Fruit fly (Drosophila melanogaster) whole organism, embryonic: Measurements from ENCODE around the gene CG43678.
A peak's percentile ranks its signal among the peaks of the same experiment; 100 is the strongest.

Source experiments
- Adf1 ChIP-seq: fragments of 200-800 bp; sonication (Bioruptor generic); IDR thresholded peaks from 2 replicates; pipeline ENCODE4 v1.3.6; 2022; ENCODE audit warnings: missing biosample characterization, missing genetic modification characterization
- Asciz ChIP-seq: fragments of 200-800 bp; sonication (Bioruptor generic); optimal IDR thresholded peaks from 2 replicates; lab custom pipeline; 2017; ENCODE audit warnings: missing biosample characterization, mild to moderate bottlenecking, missing genetic modification characterization, missing genetic modification reagents
- Bgb ChIP-seq: fragments of 200-800 bp; sonication (Bioruptor generic); IDR thresholded peaks from 2 replicates; pipeline ENCODE4 v1.3.6; 2022; ENCODE audit warnings: missing biosample characterization, missing genetic modification characterization; ENCODE audit not compliant: partially characterized antibody
- Bteb2 ChIP-seq: fragments of 200-800 bp; sonication (Bioruptor generic); optimal IDR thresholded peaks from 2 replicates; lab custom pipeline; 2016; ENCODE audit warnings: missing biosample characterization, missing genetic modification characterization
- CG10366 ChIP-seq: fragments of 200-800 bp; sonication (Bioruptor generic); IDR thresholded peaks from 2 replicates; pipeline ENCODE4 v1.3.6; 2022; ENCODE audit warnings: missing biosample characterization, missing genetic modification characterization
- CG11504 ChIP-seq: fragments of 200-800 bp; sonication (Bioruptor generic); optimal IDR thresholded peaks from 3 replicates; lab custom pipeline; 2019; ENCODE audit warnings: missing biosample characterization, mild to moderate bottlenecking, missing genetic modification characterization, moderate library complexity
- CG11723 ChIP-seq: fragments of 200-800 bp; sonication (Bioruptor generic); optimal IDR thresholded peaks from 2 replicates; lab custom pipeline; 2017; ENCODE audit warnings: missing biosample characterization, mild to moderate bottlenecking, missing genetic modification characterization
- CG13287 ChIP-seq: fragments of 200-800 bp; sonication (Bioruptor generic); IDR thresholded peaks from 2 replicates; pipeline ENCODE4 v1.3.6; 2022; ENCODE audit warnings: missing biosample characterization, missing genetic modification characterization; ENCODE audit not compliant: partially characterized antibody
- CG13775 ChIP-seq: fragments of 200-800 bp; sonication (Bioruptor generic); optimal IDR thresholded peaks from 3 replicates; lab custom pipeline; 2017; ENCODE audit warnings: missing biosample characterization, mild to moderate bottlenecking, missing genetic modification characterization
- CG14014 ChIP-seq: fragments of 200-800 bp; sonication (Bioruptor generic); IDR thresholded peaks from 2 replicates; pipeline ENCODE4 v1.3.6; 2022; ENCODE audit warnings: missing biosample characterization, missing genetic modification characterization
- CG14441 ChIP-seq: fragments of 200-800 bp; sonication (Bioruptor generic); IDR thresholded peaks from 2 replicates; pipeline ENCODE4 v1.3.6; 2022; ENCODE audit warnings: missing biosample characterization, missing genetic modification characterization
- CG14860 ChIP-seq: fragments of 200-800 bp; sonication (Bioruptor generic); IDR thresholded peaks from 3 replicates; pipeline ENCODE4 v1.3.6; 2022; ENCODE audit warnings: missing biosample characterization, missing genetic modification characterization; ENCODE audit not compliant: partially characterized antibody
- CG15696 ChIP-seq: fragments of 200-800 bp; sonication (Bioruptor generic); optimal IDR thresholded peaks from 2 replicates; lab custom pipeline; 2019; ENCODE audit warnings: missing biosample characterization, mild to moderate bottlenecking, missing genetic modification characterization, moderate library complexity
- CG18476 ChIP-seq: fragments of 200-800 bp; sonication (Bioruptor generic); optimal IDR thresholded peaks from 2 replicates; lab custom pipeline; 2016; ENCODE audit warnings: missing biosample characterization, mild to moderate bottlenecking, missing genetic modification characterization
- CG2129 ChIP-seq: fragments of 200-800 bp; sonication (Bioruptor generic); IDR thresholded peaks from 2 replicates; pipeline ENCODE4 v1.3.6; 2022; ENCODE audit warnings: missing biosample characterization, missing genetic modification characterization; ENCODE audit not compliant: partially characterized antibody
- CG2199 ChIP-seq: fragments of 200-800 bp; sonication (Bioruptor generic); IDR thresholded peaks from 3 replicates; pipeline ENCODE4 v1.3.6; 2022; ENCODE audit warnings: missing biosample characterization, missing genetic modification characterization
- CG3995 ChIP-seq: fragments of 200-800 bp; sonication (Bioruptor generic); optimal IDR thresholded peaks from 3 replicates; lab custom pipeline; 2016; ENCODE audit warnings: missing biosample characterization, missing genetic modification characterization
- CG4360 ChIP-seq: fragments of 200-800 bp; sonication (Bioruptor generic); IDR thresholded peaks from 2 replicates; pipeline ENCODE4 v1.3.6; 2022; ENCODE audit warnings: missing biosample characterization, missing genetic modification characterization
- CG6654 ChIP-seq: fragments of 200-800 bp; sonication (Bioruptor generic); optimal IDR thresholded peaks from 2 replicates; lab custom pipeline; 2017; ENCODE audit warnings: missing biosample characterization, mild to moderate bottlenecking, missing genetic modification characterization
- CG6689 ChIP-seq: fragments of 200-800 bp; sonication (Bioruptor generic); IDR thresholded peaks from 2 replicates; pipeline ENCODE4 v1.3.6; 2022; ENCODE audit warnings: missing biosample characterization, missing genetic modification characterization
- CG6813 ChIP-seq: fragments of 200-800 bp; sonication (Bioruptor generic); optimal IDR thresholded peaks from 2 replicates; lab custom pipeline; 2017; ENCODE audit warnings: missing biosample characterization, missing genetic modification characterization, mild to moderate bottlenecking, moderate library complexity, missing genetic modification reagents
- CG6854 ChIP-seq: fragments of 200-800 bp; sonication (Bioruptor generic); optimal IDR thresholded peaks from 3 replicates; lab custom pipeline; 2017; ENCODE audit warnings: missing biosample characterization, mild to moderate bottlenecking, missing genetic modification characterization
- CTCF ChIP-seq: fragments of 200-800 bp; sonication (Bioruptor generic); optimal IDR thresholded peaks from 2 replicates; lab custom pipeline; 2017; ENCODE audit warnings: missing biosample characterization, mild to moderate bottlenecking, missing genetic modification characterization, moderate library complexity
- E2f1 ChIP-seq: fragments of 200-800 bp; sonication (Bioruptor generic); IDR thresholded peaks from 2 replicates; pipeline ENCODE4 v1.3.6; 2022; ENCODE audit warnings: missing biosample characterization, missing genetic modification characterization
- HLH4C ChIP-seq: fragments of 200-800 bp; sonication (Bioruptor generic); IDR thresholded peaks from 3 replicates; pipeline ENCODE4 v1.3.6; 2022; ENCODE audit warnings: missing biosample characterization, missing genetic modification characterization; ENCODE audit not compliant: partially characterized antibody
- HLH54F ChIP-seq: fragments of 200-800 bp; sonication (Bioruptor generic); optimal IDR thresholded peaks from 3 replicates; lab custom pipeline; 2016; ENCODE audit warnings: missing biosample characterization, missing genetic modification characterization
- Med ChIP-seq: fragments of 200-800 bp; sonication (Bioruptor generic); peaks from one replicate; lab custom pipeline; 2016; ENCODE audit warnings: missing biosample characterization, missing genetic modification characterization, mild to moderate bottlenecking, inconsistent platforms, moderate library complexity
- Meics ChIP-seq: fragments of 200-800 bp; sonication (Bioruptor generic); optimal IDR thresholded peaks from 2 replicates; lab custom pipeline; 2017; ENCODE audit warnings: missing biosample characterization, mild to moderate bottlenecking, missing genetic modification characterization
- Mes4 ChIP-seq: fragments of 200-800 bp; sonication (Bioruptor generic); optimal IDR thresholded peaks from 2 replicates; lab custom pipeline; 2016; ENCODE audit warnings: missing biosample characterization, missing genetic modification characterization
- Xbp1 ChIP-seq: fragments of 200-800 bp; sonication (Bioruptor generic); optimal IDR thresholded peaks from 3 replicates; lab custom pipeline; 2016; ENCODE audit warnings: missing biosample characterization, mild to moderate bottlenecking, missing genetic modification characterization
- al ChIP-seq: fragments of 200-800 bp; sonication (Bioruptor generic); IDR thresholded peaks from 2 replicates; pipeline ENCODE4 v1.3.6; 2022; ENCODE audit warnings: missing biosample characterization, missing genetic modification characterization
- chn ChIP-seq: fragments of 200-800 bp; sonication (Bioruptor generic); optimal IDR thresholded peaks from 2 replicates; lab custom pipeline; 2016; ENCODE audit warnings: missing biosample characterization, missing genetic modification characterization
- dm ChIP-seq: fragments of 200-800 bp; sonication (Bioruptor generic); optimal IDR thresholded peaks from 3 replicates; lab custom pipeline; 2016; ENCODE audit warnings: missing biosample characterization, missing genetic modification characterization
- dmrt11E ChIP-seq: fragments of 200-800 bp; sonication (Bioruptor generic); optimal IDR thresholded peaks from 3 replicates; lab custom pipeline; 2018; ENCODE audit warnings: missing biosample characterization, mild to moderate bottlenecking, missing genetic modification characterization, moderate library complexity
- fd64A ChIP-seq: fragments of 200-800 bp; sonication (Bioruptor generic); optimal IDR thresholded peaks from 3 replicates; lab custom pipeline; 2018; ENCODE audit warnings: missing biosample characterization, mild to moderate bottlenecking, missing genetic modification characterization
- gfzf ChIP-seq: fragments of 200-800 bp; sonication (Bioruptor generic); optimal IDR thresholded peaks from 2 replicates; lab custom pipeline; 2016; ENCODE audit warnings: missing biosample characterization, mild to moderate bottlenecking, missing genetic modification characterization, moderate library complexity
- ham ChIP-seq: fragments of 200-800 bp; sonication (Bioruptor generic); IDR thresholded peaks from 2 replicates; pipeline ENCODE4 v1.3.6; 2022; ENCODE audit warnings: missing biosample characterization, missing genetic modification characterization
- inv ChIP-seq: fragments of 200-800 bp; sonication (Bioruptor generic); IDR thresholded peaks from 2 replicates; pipeline ENCODE4 v1.3.6; 2022; ENCODE audit warnings: missing biosample characterization, missing genetic modification characterization; ENCODE audit not compliant: partially characterized antibody
- kay ChIP-seq: fragments of 200-800 bp; sonication (Bioruptor generic); optimal IDR thresholded peaks from 2 replicates; lab custom pipeline; 2016; ENCODE audit warnings: missing biosample characterization, missing genetic modification characterization
- luna ChIP-seq: fragments of 200-800 bp; sonication (Bioruptor generic); optimal IDR thresholded peaks from 2 replicates; lab custom pipeline; 2016; ENCODE audit warnings: missing biosample characterization, missing genetic modification characterization
- nau ChIP-seq: fragments of 200-800 bp; sonication (Bioruptor generic); optimal IDR thresholded peaks from 3 replicates; lab custom pipeline; 2017; ENCODE audit warnings: missing biosample characterization, mild to moderate bottlenecking, missing genetic modification characterization, missing genetic modification reagents
- row ChIP-seq: fragments of 200-800 bp; sonication (Bioruptor generic); IDR thresholded peaks from 3 replicates; pipeline ENCODE4 v1.3.6; 2022; ENCODE audit warnings: missing biosample characterization, missing genetic modification characterization
- scrt ChIP-seq: fragments of 200-800 bp; sonication (Bioruptor generic); optimal IDR thresholded peaks from 2 replicates; lab custom pipeline; 2018; ENCODE audit warnings: missing biosample characterization, mild to moderate bottlenecking, missing genetic modification characterization, moderate library complexity
- sens-2 ChIP-seq: fragments of 200-800 bp; sonication (Bioruptor generic); IDR thresholded peaks from 2 replicates; pipeline ENCODE4 v1.3.6; 2022; ENCODE audit warnings: missing biosample characterization, missing genetic modification characterization
- sim ChIP-seq: fragments of 200-800 bp; sonication (Bioruptor generic); IDR thresholded peaks from 2 replicates; pipeline ENCODE4 v1.3.6; 2022; ENCODE audit warnings: missing biosample characterization, missing genetic modification characterization
- slou ChIP-seq: fragments of 200-800 bp; sonication (Bioruptor generic); optimal IDR thresholded peaks from 3 replicates; lab custom pipeline; 2016; ENCODE audit warnings: missing biosample characterization, missing genetic modification characterization
- tio ChIP-seq: fragments of 200-800 bp; sonication (Bioruptor generic); optimal IDR thresholded peaks from 2 replicates; lab custom pipeline; 2017; ENCODE audit warnings: missing biosample characterization, missing genetic modification characterization, inconsistent platforms
- vvl ChIP-seq: fragments of 200-800 bp; sonication (Bioruptor generic); IDR thresholded peaks from 2 replicates; pipeline ENCODE4 v1.3.6; 2022; ENCODE audit warnings: missing biosample characterization, missing genetic modification characterization
- wdn ChIP-seq: fragments of 200-800 bp; sonication (Bioruptor generic); IDR thresholded peaks from 2 replicates; pipeline ENCODE4 v1.3.6; 2022; ENCODE audit warnings: missing biosample characterization, missing genetic modification characterization
- wor ChIP-seq: fragments of 200-800 bp; sonication (Bioruptor generic); IDR thresholded peaks from 2 replicates; pipeline ENCODE4 v1.3.6; 2022; ENCODE audit warnings: missing biosample characterization, missing genetic modification characterization

Gene CG43678

dm6 chr3L:14999284-15000019 lies 49.8 kb downstream of the CG43678 start, which contains the start of the genes mRpL39 and Prosbeta2 (continued):
- no peak for TF ChIP-seq nau
- TF ChIP-seq CG6854 (GFP tag; lab: Kevin White, UChicago) = no peak
- TF ChIP-seq inv (GFP tag; lab: Robert Waterston, UW) = peak; percentile 91
- TF ChIP-seq dm (GFP tag; lab: Kevin White, UChicago) = no peak
- peak; percentile 40 for TF ChIP-seq CG3995 (GFP tag; lab: Kevin White, UChicago)
- no peak for TF ChIP-seq CG2199 (GFP tag; lab: Robert Waterston, UW)
- no peak for TF ChIP-seq sim (GFP tag; lab: Robert Waterston, UW)
- no peak for TF ChIP-seq sens-2 (GFP tag; lab: Robert Waterston, UW)
- no peak for TF ChIP-seq CG6654 (GFP tag; lab: Kevin White, UChicago)
- peak; percentile 23; the same call in 1 of the 2 replicates for TF ChIP-seq CG10366 (GFP tag; lab: Robert Waterston, UW)
- TF ChIP-seq row = peak; percentile 90
- peak; percentile 78 for TF ChIP-seq CG11504 (tag; lab: Kevin White, UChicago)
- TF ChIP-seq CG14441 (GFP tag; lab: Robert Waterston, UW) = peak; percentile 68
- peak; percentile 70 for TF ChIP-seq al (GFP tag; lab: Robert Waterston, UW)
- peak; percentile 22 for TF ChIP-seq CG18476
- TF ChIP-seq CG6689 (GFP tag; lab: Robert Waterston, UW) = peak; percentile 72
- peak; percentile 59 for TF ChIP-seq scrt (GFP tag; lab: Kevin White, UChicago)
- 0 out of 2 replicates have a peak, but pooled peaks have one; percentile 23 for TF ChIP-seq Adf1 (GFP tag; lab: Robert Waterston, UW)
- no peak for TF ChIP-seq CG4360 (GFP tag; lab: Robert Waterston, UW)
- peak; percentile 43 for TF ChIP-seq CG15696 (tag; lab: Kevin White, UChicago)
- no peak for TF ChIP-seq fd64A (GFP tag; lab: Kevin White, UChicago)
- TF ChIP-seq Med = peak; percentile 12
- TF ChIP-seq CG14860 (GFP tag; lab: Robert Waterston, UW) = peak; percentile 98
- TF ChIP-seq CG13775 (GFP tag; lab: Kevin White, UChicago) = no peak
- TF ChIP-seq Bgb (GFP tag; lab: Robert Waterston, UW) = peak; percentile 87
- no peak for TF ChIP-seq Bteb2
- peak; percentile 16 for TF ChIP-seq Meics (GFP tag; lab: Kevin White, UChicago)
- no peak for TF ChIP-seq dmrt11E (tag; lab: Kevin White, UChicago)
- no peak for TF ChIP-seq chn (GFP tag; lab: Kevin White, UChicago)
- TF ChIP-seq Xbp1 (GFP tag; lab: Kevin White, UChicago) = no peak
- no peak for TF ChIP-seq wor (GFP tag; lab: Robert Waterston, UW)
- no peak for TF ChIP-seq Mes4 (GFP tag; lab: Kevin White, UChicago)
- no peak for TF ChIP-seq ham (GFP tag; lab: Robert Waterston, UW)
- TF ChIP-seq wdn = 0 out of 2 replicates have a peak, but pooled peaks have one; percentile 41
- TF ChIP-seq Asciz (GFP tag; lab: Kevin White, UChicago) = peak; percentile 52
- TF ChIP-seq CG6813 = no peak
- TF ChIP-seq gfzf (GFP tag; lab: Kevin White, UChicago) = no peak
- TF ChIP-seq HLH54F (GFP tag; lab: Kevin White, UChicago) = no peak
- TF ChIP-seq E2f1 (GFP tag; lab: Robert Waterston, UW) = peak; percentile 68
- peak; percentile 92 for TF ChIP-seq HLH4C
- TF ChIP-seq CG14014 (GFP tag; lab: Robert Waterston, UW) = peak; percentile 30; the same call in 1 of the 2 replicates
- no peak for TF ChIP-seq luna (GFP tag; lab: Kevin White, UChicago)
- TF ChIP-seq slou (GFP tag; lab: Kevin White, UChicago) = peak; percentile 66
- TF ChIP-seq tio (GFP tag; lab: Kevin White, UChicago) = no peak
- peak; percentile 93 for TF ChIP-seq CG2129
- peak; percentile 98 for TF ChIP-seq CG13287 (GFP tag; lab: Robert Waterston, UW)
- TF ChIP-seq vvl (GFP tag; lab: Robert Waterston, UW) = peak; percentile 83
- TF ChIP-seq kay (GFP tag; lab: Kevin White, UChicago) = no peak
- TF ChIP-seq CG11723 = no peak
- TF ChIP-seq CTCF (GFP tag; lab: Kevin White, UChicago) = no peak
